Fruit fly (Drosophila melanogaster): ENCODE results near the gene Ctr9.

Gene Ctr9

dm6 chr3L:1319097-1319725 lies 12.2 kb downstream of the Ctr9 start (continued):
- TF ChIP-seq CG9139 (GFP tag; optimal IDR thresholded peaks at IDR 0.05), result peak; percentile 67
- TF ChIP-seq Hr4 (GFP tag; optimal IDR thresholded peaks at IDR 0.05), result peak; percentile 96
- peak; percentile 93 for TF ChIP-seq pdm3 (GFP tag; optimal IDR thresholded peaks at IDR 0.05)
- TF ChIP-seq Sox102F (GFP tag; optimal IDR thresholded peaks at IDR 0.05), result peak; percentile 98
- peak; percentile 96 for TF ChIP-seq Eip75B (GFP tag; optimal IDR thresholded peaks at IDR 0.05)
- TF ChIP-seq Eip93F (GFP tag; optimal IDR thresholded peaks at IDR 0.05), result peak; percentile 97
- TF ChIP-seq ss (GFP tag; optimal IDR thresholded peaks at IDR 0.05), result peak; percentile 67 to 70
- TF ChIP-seq Sox15 (GFP tag; optimal IDR thresholded peaks at IDR 0.05), result peak; percentile 89
- TF ChIP-seq CG7368 (GFP tag; optimal IDR thresholded peaks at IDR 0.05), result peak; percentile 91
- peak; percentile 94 for TF ChIP-seq Lpt (GFP tag; optimal IDR thresholded peaks at IDR 0.05)
- peak; percentile 95 for TF ChIP-seq CG10631 (GFP tag; optimal IDR thresholded peaks at IDR 0.05)
- peak; percentile 78 to 95 for TF ChIP-seq salr (GFP tag; optimal IDR thresholded peaks at IDR 0.05)
- TF ChIP-seq topi (GFP tag; optimal IDR thresholded peaks at IDR 0.05), result peak; percentile 97
- TF ChIP-seq CG11762 (GFP tag; optimal IDR thresholded peaks at IDR 0.05; ENCODE audit: insufficient read depth), result peak; percentile 91
- TF ChIP-seq CG6792 (GFP tag; optimal IDR thresholded peaks at IDR 0.05), result peak; percentile 95
- TF ChIP-seq CG15336 (GFP tag; IDR thresholded peaks at IDR 0.05), result peak; percentile 96
- TF ChIP-seq acj6 (GFP tag; optimal IDR thresholded peaks at IDR 0.05), result peak; percentile 97
- peak; percentile 91 for TF ChIP-seq CG11902 (GFP tag; optimal IDR thresholded peaks at IDR 0.05)
- TF ChIP-seq CG16779 (tag; optimal IDR thresholded peaks at IDR 0.05), result peak; percentile 76
- TF ChIP-seq Gug (GFP tag; IDR thresholded peaks at IDR 0.05), result peak; percentile 91
- TF ChIP-seq CG8319 (GFP tag; optimal IDR thresholded peaks at IDR 0.05), result peak; percentile 90
- peak; percentile 94 for TF ChIP-seq net (GFP tag; optimal IDR thresholded peaks at IDR 0.05)
- peak; percentile 97 for TF ChIP-seq lz (GFP tag; optimal IDR thresholded peaks at IDR 0.05)
- peak; percentile 91 for TF ChIP-seq Ets96B (tag; optimal IDR thresholded peaks at IDR 0.05)
- TF ChIP-seq esn (GFP tag; optimal IDR thresholded peaks at IDR 0.05), result peak; percentile 99
- peak; percentile 97 for TF ChIP-seq Eip78C (GFP tag)
- TF ChIP-seq CG6808 (GFP tag; optimal IDR thresholded peaks at IDR 0.05), result peak; percentile 83

- TF ChIP-seq Eip75B (GFP tag; optimal IDR thresholded peaks at IDR 0.05) (peak; percentile 65), salr (GFP tag; optimal IDR thresholded peaks at IDR 0.05) (peak in 1 of 2 experiments; percentile 26), CG9139 (GFP tag; optimal IDR thresholded peaks at IDR 0.05) (no peak), Sox15 (GFP tag; optimal IDR thresholded peaks at IDR 0.05) (peak; percentile 31), eg (GFP tag; IDR thresholded peaks at IDR 0.05) (peak; percentile 26; the same call in 1 of the 3 replicates), CG6792 (GFP tag; optimal IDR thresholded peaks at IDR 0.05) (peak; percentile 53), Sox102F (GFP tag; optimal IDR thresholded peaks at IDR 0.05) (peak; percentile 69), CG6854 (GFP tag; optimal IDR thresholded peaks at IDR 0.05) (no peak), CG15336 (GFP tag; IDR thresholded peaks at IDR 0.05) (peak; percentile 23), Hr4 (GFP tag; optimal IDR thresholded peaks at IDR 0.05) (peak; percentile 11), Hr38 (GFP tag; optimal IDR thresholded peaks at IDR 0.05) (no peak), net (GFP tag; optimal IDR thresholded peaks at IDR 0.05) (peak; percentile 36), OdsH (GFP tag; optimal IDR thresholded peaks at IDR 0.05) (peak; percentile 54), ss (GFP tag; optimal IDR thresholded peaks at IDR 0.05) (no peak), Blimp-1 (GFP tag; optimal IDR thresholded peaks at IDR 0.05) (no peak), achi (GFP tag; optimal IDR thresholded peaks at IDR 0.05) (peak; percentile 55), CG1621 (tag; optimal IDR thresholded peaks at IDR 0.05) (peak; percentile 19), CG11902 (GFP tag; optimal IDR thresholded peaks at IDR 0.05) (peak; percentile 33), CG3919 (GFP tag; optimal IDR thresholded peaks at IDR 0.05) (peak; percentile 69), CG8632 (GFP tag; optimal IDR thresholded peaks at IDR 0.05) (peak; percentile 50), fd59A (GFP tag; optimal IDR thresholded peaks at IDR 0.05) (peak; percentile 48), dsx (GFP tag; optimal IDR thresholded peaks at IDR 0.05; ENCODE audit: poor library complexity, severe bottlenecking) (peak; percentile 13), CG6276 (GFP tag; optimal IDR thresholded peaks at IDR 0.05) (peak; percentile 16), CG11294 (GFP tag; IDR thresholded peaks at IDR 0.05) (no peak), dac (GFP tag; optimal IDR thresholded peaks at IDR 0.05) (no peak), CG7368 (GFP tag; optimal IDR thresholded peaks at IDR 0.05) (no peak), Met (GFP tag; optimal IDR thresholded peaks at IDR 0.05) (peak; percentile 35), Sox14 (GFP tag; optimal IDR thresholded peaks at IDR 0.05) (peak; percentile 43), CG16779 (tag; optimal IDR thresholded peaks at IDR 0.05) (peak; percentile 10), Eip78C (GFP tag) (peak; percentile 90), Ets21C (GFP tag; optimal IDR thresholded peaks at IDR 0.05) (peak; percentile 4), Smox (GFP tag; optimal IDR thresholded peaks at IDR 0.05) (peak; percentile 54), CG11762 (GFP tag; optimal IDR thresholded peaks at IDR 0.05; ENCODE audit: insufficient read depth) (peak; percentile 31), CG4318 (GFP tag; optimal IDR thresholded peaks at IDR 0.05) (no peak)
Observed at dm6 chr3L:1320230-1320930, 13.4 kb downstream of the Ctr9 start.
